Worm (Caenorhabditis elegans) whole organism, L1 larva: Measurements from ENCODE around the gene nhr-167.
A peak's percentile ranks its signal among the peaks of the same experiment; 100 is the strongest.

ENCODE experiments used
- C04F5.9 ChIP-seq: sonication (generic microtip); optimal IDR thresholded peaks from 2 replicates; lab custom pipeline; 2016; ENCODE audit warnings: missing genetic modification characterization, missing compliant biosample characterization
- C16A3.4 ChIP-seq: fragments of 150-350 bp; optimal IDR thresholded peaks from 2 replicates; lab custom pipeline; 2014; ENCODE audit warnings: missing biosample characterization, missing genetic modification characterization
- blmp-1 ChIP-seq: fragments of 150-350 bp; optimal IDR thresholded peaks from 2 replicates; lab custom pipeline; 2014; ENCODE audit warnings: missing biosample characterization, missing genetic modification characterization
- ceh-82 ChIP-seq, 3 experiments: fragments of 150-350 bp in 1 of 3; sonication (generic microtip) in 2 of 3; optimal IDR thresholded peaks; 2 replicates each; lab custom pipeline; 2014 to 2017; ENCODE audit warnings: missing biosample characterization in 3 of 3, missing genetic modification characterization in 3 of 3
- ceh-88 ChIP-seq: fragments of 200-800 bp; sonication (Bioruptor generic); IDR thresholded peaks from 2 replicates; pipeline ENCODE4 v1.3.6; 2022; ENCODE audit warnings: missing genetic modification characterization, missing compliant biosample characterization
- dsc-1 ChIP-seq: sonication (generic microtip); optimal IDR thresholded peaks from 2 replicates; lab custom pipeline; 2016; ENCODE audit warnings: mild to moderate bottlenecking, missing genetic modification characterization, missing compliant biosample characterization
- efl-1 ChIP-seq, 4 experiments: fragments of 150-350 bp; optimal IDR thresholded peaks in 3 of 4; peaks in 1 of 4; 1 replicate in 1 of 4; 2 replicates in 3 of 4; lab custom pipeline; 2014; ENCODE audit warnings: missing biosample characterization in 2 of 4, missing genetic modification characterization in 2 of 4, missing genetic modification reagents in 2 of 4
- efl-3 ChIP-seq: fragments of 200-800 bp; sonication (Bioruptor generic); optimal IDR thresholded peaks from 2 replicates; lab custom pipeline; 2018; ENCODE audit warnings: mild to moderate bottlenecking, missing genetic modification characterization, missing compliant biosample characterization
- egl-13 ChIP-seq: sonication (generic microtip); optimal IDR thresholded peaks from 2 replicates; lab custom pipeline; 2016; ENCODE audit warnings: missing genotype, missing genetic modification reagents, missing genetic modification characterization, missing compliant biosample characterization
- fkh-10 ChIP-seq: sonication (generic microtip); optimal IDR thresholded peaks from 2 replicates; lab custom pipeline; 2017; ENCODE audit warnings: missing biosample characterization, missing genetic modification reagents, missing genetic modification characterization
- fkh-8 ChIP-seq: sonication (generic microtip); optimal IDR thresholded peaks from 2 replicates; lab custom pipeline; 2016; ENCODE audit warnings: mild to moderate bottlenecking, missing genetic modification characterization, missing compliant biosample characterization
- hlh-17 ChIP-seq: fragments of 200-800 bp; sonication (Bioruptor generic); optimal IDR thresholded peaks from 2 replicates; lab custom pipeline; 2018; ENCODE audit warnings: missing genetic modification characterization, mild to moderate bottlenecking, missing compliant biosample characterization, moderate library complexity, borderline replicate concordance
- hlh-4 ChIP-seq: sonication (generic microtip); optimal IDR thresholded peaks from 2 replicates; lab custom pipeline; 2016; ENCODE audit warnings: mild to moderate bottlenecking, missing genetic modification characterization, missing compliant biosample characterization
- irx-1 ChIP-seq: sonication (generic microtip); optimal IDR thresholded peaks from 2 replicates; lab custom pipeline; 2016; ENCODE audit warnings: missing genetic modification characterization, missing compliant biosample characterization
- isw-1 ChIP-seq: fragments of 200-800 bp; sonication (Bioruptor generic); IDR thresholded peaks from 2 replicates; pipeline ENCODE4 v1.3.6; 2022; ENCODE audit warnings: missing genetic modification characterization, missing compliant biosample characterization
- jun-1 ChIP-seq: fragments of 150-350 bp; optimal IDR thresholded peaks from 2 replicates; lab custom pipeline; 2014; ENCODE audit warnings: missing biosample characterization, missing genetic modification reagents, missing genetic modification characterization
- lin-14 ChIP-seq: fragments of 200-800 bp; sonication (Bioruptor generic); optimal IDR thresholded peaks from 2 replicates; lab custom pipeline; 2018; ENCODE audit warnings: mild to moderate bottlenecking, missing genetic modification characterization, moderate library complexity, missing compliant biosample characterization
- lin-15B ChIP-seq: fragments of 150-350 bp; sonication (generic microtip); optimal IDR thresholded peaks from 3 replicates; lab custom pipeline; 2014; ENCODE audit warnings: missing biosample characterization, missing genetic modification characterization
- lin-35 ChIP-seq, 2 experiments: fragments of 150-350 bp; optimal IDR thresholded peaks; 2 replicates each; lab custom pipeline; 2014; ENCODE audit warnings: missing biosample characterization in 2 of 2, missing genetic modification characterization in 2 of 2, missing genetic modification reagents in 2 of 2
- lsy-2 ChIP-seq, 2 experiments: fragments of 150-350 bp; optimal IDR thresholded peaks; 2 replicates each; lab custom pipeline; 2014; ENCODE audit warnings: missing biosample characterization in 2 of 2, missing genetic modification characterization in 2 of 2
- mdl-1 ChIP-seq, 2 experiments: fragments of 150-350 bp; optimal IDR thresholded peaks; 2 replicates each; lab custom pipeline; 2014 to 2017; ENCODE audit warnings: missing biosample characterization in 2 of 2, missing genetic modification characterization in 2 of 2, inconsistent platforms in 1 of 2
- mef-2 ChIP-seq: fragments of 150-350 bp; optimal IDR thresholded peaks from 2 replicates; lab custom pipeline; 2014; ENCODE audit warnings: missing biosample characterization, missing genetic modification characterization
- mep-1 ChIP-seq: fragments of 150-350 bp; optimal IDR thresholded peaks from 2 replicates; lab custom pipeline; 2014; ENCODE audit warnings: missing biosample characterization, missing genetic modification characterization
- nhr-11 ChIP-seq: fragments of 150-350 bp; optimal IDR thresholded peaks from 2 replicates; lab custom pipeline; 2014; ENCODE audit warnings: missing biosample characterization, missing genetic modification characterization
- nhr-12 ChIP-seq: sonication (generic microtip); optimal IDR thresholded peaks from 2 replicates; lab custom pipeline; 2017; ENCODE audit warnings: missing biosample characterization, missing genetic modification characterization
- nhr-20 ChIP-seq: sonication (generic microtip); optimal IDR thresholded peaks from 2 replicates; lab custom pipeline; 2016; ENCODE audit warnings: mild to moderate bottlenecking, missing genetic modification characterization, missing compliant biosample characterization
- nhr-28 ChIP-seq: fragments of 150-350 bp; optimal IDR thresholded peaks from 2 replicates; lab custom pipeline; 2014; ENCODE audit warnings: missing biosample characterization, missing genetic modification characterization
- nhr-47 ChIP-seq: sonication (generic microtip); optimal IDR thresholded peaks from 2 replicates; lab custom pipeline; 2016; ENCODE audit warnings: mild to moderate bottlenecking, missing genetic modification characterization, moderate library complexity, missing compliant biosample characterization
- nhr-71 ChIP-seq: sonication (generic microtip); optimal IDR thresholded peaks from 2 replicates; lab custom pipeline; 2016; ENCODE audit warnings: mild to moderate bottlenecking, missing genetic modification characterization, moderate library complexity, missing compliant biosample characterization
- nhr-77 ChIP-seq: fragments of 150-350 bp; optimal IDR thresholded peaks from 2 replicates; lab custom pipeline; 2014; ENCODE audit warnings: missing biosample characterization, missing genetic modification characterization
- nhr-90 ChIP-seq: sonication (generic microtip); optimal IDR thresholded peaks from 2 replicates; lab custom pipeline; 2016; ENCODE audit warnings: mild to moderate bottlenecking, missing genetic modification characterization, missing compliant biosample characterization; ENCODE audit not compliant: poor library complexity
- pax-3 ChIP-seq: fragments of 200-800 bp; sonication (Bioruptor generic); optimal IDR thresholded peaks from 2 replicates; lab custom pipeline; 2018; ENCODE audit warnings: mild to moderate bottlenecking, missing genetic modification characterization, moderate library complexity, missing compliant biosample characterization
- pqm-1 ChIP-seq: sonication (generic microtip); optimal IDR thresholded peaks from 3 replicates; lab custom pipeline; 2017; ENCODE audit warnings: missing biosample characterization, missing genetic modification characterization
- rnt-1 ChIP-seq: sonication (generic microtip); optimal IDR thresholded peaks from 2 replicates; lab custom pipeline; 2016; ENCODE audit warnings: mild to moderate bottlenecking, missing genetic modification characterization, moderate library complexity, missing compliant biosample characterization
- snpc-4 ChIP-seq: fragments of 150-350 bp; optimal IDR thresholded peaks from 2 replicates; lab custom pipeline; 2014; ENCODE audit warnings: missing biosample characterization, missing genetic modification characterization
- snu-23 ChIP-seq: sonication (generic microtip); optimal IDR thresholded peaks from 2 replicates; lab custom pipeline; 2016; ENCODE audit warnings: missing genetic modification characterization, missing compliant biosample characterization
- sox-4 ChIP-seq: sonication (generic microtip); optimal IDR thresholded peaks from 2 replicates; lab custom pipeline; 2016; ENCODE audit warnings: missing genetic modification characterization, missing compliant biosample characterization
- sup-37 ChIP-seq: fragments of 200-800 bp; sonication (Bioruptor generic); optimal IDR thresholded peaks from 2 replicates; lab custom pipeline; 2018; ENCODE audit warnings: mild to moderate bottlenecking, missing genetic modification characterization, missing compliant biosample characterization
- swsn-7 ChIP-seq: sonication (generic microtip); optimal IDR thresholded peaks from 2 replicates; lab custom pipeline; 2016; ENCODE audit warnings: missing genetic modification characterization, missing compliant biosample characterization
- tbx-2 ChIP-seq: sonication (generic microtip); optimal IDR thresholded peaks from 2 replicates; lab custom pipeline; 2016; ENCODE audit warnings: missing genetic modification characterization, missing compliant biosample characterization
- unc-130 ChIP-seq: fragments of 150-350 bp; optimal IDR thresholded peaks from 2 replicates; lab custom pipeline; 2017; ENCODE audit warnings: missing biosample characterization, missing genetic modification characterization, inconsistent platforms
- unc-98 ChIP-seq: fragments of 200-800 bp; sonication (Bioruptor generic); IDR thresholded peaks from 2 replicates; pipeline ENCODE4 v1.3.6; 2022; ENCODE audit warnings: missing genetic modification characterization, missing compliant biosample characterization
- xbp-1 ChIP-seq: sonication (generic microtip); optimal IDR thresholded peaks from 2 replicates; lab custom pipeline; 2016; ENCODE audit warnings: missing genetic modification characterization, missing compliant biosample characterization
- zag-1 ChIP-seq: fragments of 150-350 bp; optimal IDR thresholded peaks from 2 replicates; lab custom pipeline; 2014; ENCODE audit warnings: missing biosample characterization, missing genetic modification characterization
- ztf-11 ChIP-seq, 2 experiments: sonication (generic microtip); optimal IDR thresholded peaks; 2 replicates each; lab custom pipeline; 2016 to 2017; ENCODE audit warnings: missing genetic modification characterization in 2 of 2, missing biosample characterization in 1 of 2, missing compliant biosample characterization in 1 of 2
- ztf-4 ChIP-seq: fragments of 150-350 bp; optimal IDR thresholded peaks from 2 replicates; lab custom pipeline; 2014; ENCODE audit warnings: missing biosample characterization, missing genetic modification characterization

Gene nhr-167

DNA sequence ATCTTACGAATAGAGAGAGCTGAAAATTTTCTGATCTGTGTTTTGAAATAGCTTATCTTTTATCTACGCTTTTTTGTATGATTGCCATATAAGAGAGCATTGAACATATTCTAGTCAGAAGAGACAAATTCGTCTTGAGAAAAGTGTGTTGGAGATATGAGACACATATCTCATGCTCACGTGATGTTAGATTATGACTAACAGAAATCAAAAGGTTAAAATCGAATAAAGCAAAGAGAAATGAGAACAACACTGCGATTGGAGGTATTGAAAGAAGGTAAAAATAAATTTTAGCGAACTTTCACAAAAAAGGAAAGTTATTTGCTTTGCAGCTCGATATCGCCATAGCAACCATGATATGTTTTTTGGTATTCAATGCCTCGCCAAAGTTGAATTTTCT, at the start of gene nhr-167:
Gene nhr-167, minus strand, starts transcription at position 21 of the 400 bp plus-strand sequence.
- TF ChIP-seq efl-1 (optimal IDR thresholded peaks at IDR 0.05; lab: Kevin White, UChicago): no peak
- peak in 1 of 2 experiments; percentile 77 for TF ChIP-seq efl-1 (GFP tag; optimal IDR thresholded peaks at IDR 0.05 in 1 of 2; lab: Kevin White, UChicago)
- TF ChIP-seq mdl-1 (tag; optimal IDR thresholded peaks at IDR 0.05; lab: Kevin White, UChicago): no peak
- peak; percentile 15 for TF ChIP-seq sox-4 (tag; lab: Kevin White, UChicago)
- no peak for TF ChIP-seq xbp-1
- no peak for TF ChIP-seq zag-1 (tag; lab: Kevin White, UChicago)
- no peak for TF ChIP-seq nhr-20 (tag; lab: Kevin White, UChicago)
- no peak for TF ChIP-seq mef-2
- TF ChIP-seq snu-23 (GFP tag; lab: Kevin White, UChicago): no peak
- peak; percentile 81 for TF ChIP-seq fkh-8 (tag; lab: Kevin White, UChicago)
- TF ChIP-seq swsn-7 (tag; lab: Kevin White, UChicago): peak; percentile 0
- TF ChIP-seq pax-3: peak; percentile 8
- TF ChIP-seq dsc-1 (tag; lab: Kevin White, UChicago): peak; percentile 76
- no peak for TF ChIP-seq isw-1 (GFP tag; lab: Robert Waterston, UW)
- no peak for TF ChIP-seq nhr-11
- no peak for TF ChIP-seq nhr-77
- TF ChIP-seq C16A3.4 (tag; lab: Kevin White, UChicago): no peak
- TF ChIP-seq nhr-28 (tag; lab: Kevin White, UChicago): no peak
- no peak for TF ChIP-seq lin-15B
- TF ChIP-seq ztf-11 (tag; optimal IDR thresholded peaks at IDR 0.05; lab: Kevin White, UChicago): no peak
- TF ChIP-seq unc-130: no peak

DNA sequence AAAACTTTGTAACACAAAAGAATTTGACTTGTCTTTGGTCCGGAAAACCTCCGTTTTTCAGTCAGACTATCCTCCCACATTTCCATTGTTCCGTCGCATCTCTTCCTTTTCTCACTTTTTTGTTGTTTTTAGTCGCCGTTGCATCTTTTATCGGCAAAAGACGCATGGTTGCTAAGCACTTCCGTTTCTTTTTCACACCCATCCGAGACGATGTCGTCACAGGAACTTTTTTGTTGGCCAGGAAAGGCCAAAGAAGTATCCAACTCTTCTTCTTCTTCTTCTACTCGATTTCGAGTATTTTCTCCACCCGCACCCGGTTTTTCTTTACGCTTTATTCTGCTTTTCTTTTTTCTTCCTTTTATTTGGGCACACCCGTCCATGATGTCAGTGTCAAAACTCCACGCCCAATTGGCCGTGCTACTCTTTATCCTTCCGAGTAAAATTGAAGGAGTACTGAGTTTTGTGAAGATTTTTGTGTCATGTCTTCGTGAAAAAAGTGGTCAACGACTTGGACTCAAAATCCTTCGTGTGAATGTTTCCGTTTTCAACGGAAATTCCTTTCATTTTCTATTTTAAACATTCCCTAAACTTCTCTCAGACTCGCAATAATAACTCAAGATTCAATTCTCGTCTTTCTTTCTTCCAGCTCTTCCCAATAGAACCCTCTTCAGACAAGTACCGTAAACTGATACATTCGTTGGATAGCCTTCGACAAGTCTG, 43.3 kb upstream of the nhr-167 start, which contains the start of gene B0198.2:
Gene B0198.2, plus strand, starts transcription at position 670 of the 720 bp plus-strand sequence.
- no peak for TF ChIP-seq nhr-28 (tag; lab: Kevin White, UChicago)
- TF ChIP-seq lsy-2 (tag; optimal IDR thresholded peaks at IDR 0.05; lab: Kevin White, UChicago): no peak
- TF ChIP-seq fkh-8 (tag; lab: Kevin White, UChicago): no peak
- TF ChIP-seq efl-1 (optimal IDR thresholded peaks at IDR 0.05; lab: Kevin White, UChicago): no peak
- peak in 1 of 2 experiments; percentile 13 for TF ChIP-seq efl-1 (GFP tag; optimal IDR thresholded peaks at IDR 0.05 in 1 of 2; lab: Kevin White, UChicago)
- TF ChIP-seq nhr-12 (tag; lab: Kevin White, UChicago): no peak
- no peak for TF ChIP-seq C04F5.9 (tag; lab: Kevin White, UChicago)
- no peak for TF ChIP-seq ztf-11 (tag; optimal IDR thresholded peaks at IDR 0.05; lab: Kevin White, UChicago)
- TF ChIP-seq fkh-10 (GFP tag; lab: Kevin White, UChicago): peak; percentile 65
- TF ChIP-seq nhr-77: no peak
- peak; percentile 62 for TF ChIP-seq lin-14 (GFP tag; lab: Kevin White, UChicago)
- peak; percentile 36 for TF ChIP-seq irx-1

DNA sequence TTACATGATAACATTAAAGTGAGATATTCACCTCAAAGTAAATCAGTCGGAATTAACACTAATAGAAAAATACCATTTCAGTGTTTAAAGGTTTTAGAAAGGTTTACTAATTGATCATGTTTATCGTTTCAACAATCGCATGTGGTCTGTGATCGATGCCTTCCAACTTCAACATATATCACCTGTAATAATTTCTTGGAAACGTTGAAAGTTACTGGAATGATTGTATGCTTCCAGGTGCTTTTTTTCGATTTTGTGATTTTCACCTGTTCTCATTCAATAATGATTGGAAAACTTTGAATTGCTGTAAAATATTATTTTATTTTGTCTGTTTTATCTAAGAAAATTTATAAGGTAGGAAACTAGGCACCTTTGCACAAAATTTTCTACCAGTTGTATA, 40.6 kb upstream of the nhr-167 start:
- no peak for TF ChIP-seq tbx-2
- no peak for TF ChIP-seq ztf-4 (tag; lab: Kevin White, UChicago)
- peak; percentile 30 for TF ChIP-seq nhr-47
- no peak for TF ChIP-seq ceh-88 (GFP tag; lab: Robert Waterston, UW)
- no peak for TF ChIP-seq sup-37 (GFP tag; lab: Kevin White, UChicago)
- peak; percentile 43 for TF ChIP-seq nhr-71 (tag; lab: Kevin White, UChicago)
- TF ChIP-seq hlh-4: peak; percentile 100
- TF ChIP-seq, all 84 proteins: peak for 3

DNA sequence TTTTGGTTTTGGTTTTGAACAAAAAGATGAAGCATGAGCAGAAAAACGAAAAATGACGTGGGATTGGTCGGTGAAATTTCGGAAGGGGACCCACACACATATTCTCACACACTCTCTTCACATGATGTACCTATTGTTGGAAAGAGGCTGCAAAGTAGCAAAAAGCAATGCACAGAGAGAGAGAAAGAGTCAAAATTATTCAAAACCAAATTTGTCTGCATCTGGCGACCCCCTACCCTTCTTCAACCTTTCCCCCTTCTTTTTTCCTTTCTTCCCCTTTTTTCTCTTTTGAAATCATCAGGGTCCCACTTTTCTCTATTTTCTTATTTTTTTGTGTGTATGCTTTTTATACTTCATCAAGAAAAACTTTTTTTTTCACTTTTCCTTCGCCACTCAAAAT, 39.6 kb upstream of the nhr-167 start:
- no peak for TF ChIP-seq egl-13 (tag; lab: Kevin White, UChicago)
- no peak for TF ChIP-seq efl-3
- TF ChIP-seq nhr-90: no peak
- no peak for TF ChIP-seq unc-98 (GFP tag; lab: Robert Waterston, UW)
- TF ChIP-seq nhr-11: no peak
- no peak for TF ChIP-seq rnt-1 (tag; lab: Kevin White, UChicago)
- TF ChIP-seq blmp-1: no peak
- TF ChIP-seq sup-37 (GFP tag; lab: Kevin White, UChicago): no peak
- no peak for TF ChIP-seq lin-35 (GFP tag; optimal IDR thresholded peaks at IDR 0.05; lab: Kevin White, UChicago)
- TF ChIP-seq nhr-12 (tag; lab: Kevin White, UChicago): no peak
- no peak for TF ChIP-seq ceh-82 (tag; optimal IDR thresholded peaks at IDR 0.05; lab: Kevin White, UChicago)
- TF ChIP-seq hlh-17 (GFP tag; lab: Kevin White, UChicago): no peak
- TF ChIP-seq pqm-1 (tag; lab: Kevin White, UChicago): no peak
- no peak for TF ChIP-seq C04F5.9 (tag; lab: Kevin White, UChicago)
- TF ChIP-seq C16A3.4 (tag; lab: Kevin White, UChicago): no peak
- TF ChIP-seq lsy-2 (tag; optimal IDR thresholded peaks at IDR 0.05; lab: Kevin White, UChicago): peak in 1 of 2 experiments; percentile 3
- TF ChIP-seq snpc-4 (tag; lab: Kevin White, UChicago): no peak
- TF ChIP-seq hlh-4: no peak
- no peak for TF ChIP-seq mep-1 (tag; lab: Kevin White, UChicago)
- TF ChIP-seq dsc-1 (tag; lab: Kevin White, UChicago): no peak
- no peak for TF ChIP-seq jun-1 (tag; lab: Kevin White, UChicago)
